Worm (Caenorhabditis elegans) whole organism, L4/young adult: ENCODE measurements around the gene nex-4.

Experiments used
- W03F9.2 ChIP-seq: fragments of 150-350 bp; optimal IDR thresholded peaks from 2 replicates; lab custom pipeline; 2014; ENCODE audit warnings: missing biosample characterization, missing genetic modification characterization
- dao-5 ChIP-seq: sonication (generic microtip); optimal IDR thresholded peaks from 2 replicates; lab custom pipeline; 2016; ENCODE audit warnings: missing genotype, missing genetic modification characterization, moderate library complexity, missing compliant biosample characterization
- him-1 ChIP-seq: sonication (generic microtip); optimal IDR thresholded peaks from 2 replicates; lab custom pipeline; 2016; ENCODE audit warnings: missing genotype, missing genetic modification reagents, missing genetic modification characterization, missing compliant biosample characterization

ce11 chrV:4851138-4851537 lies at the start of gene nex-4:
- TF ChIP-seq him-1 (tag; lab: Kevin White, UChicago): no peak
- TF ChIP-seq W03F9.2 (tag; lab: Kevin White, UChicago): no peak
- TF ChIP-seq dao-5 (tag; lab: Kevin White, UChicago): no peak
